Fruit fly (Drosophila melanogaster) whole organism, adult: ENCODE data around the gene CG7650.

Experiments
- CG11617 ChIP-seq: fragments of 200-800 bp; sonication (Bioruptor generic); optimal IDR thresholded peaks from 2 replicates; lab custom pipeline; 2017; ENCODE audit warnings: mild to moderate bottlenecking, missing biosample characterization, missing genetic modification reagents, missing genetic modification characterization
- CG12768 ChIP-seq: fragments of 200-800 bp; sonication (Bioruptor generic); optimal IDR thresholded peaks from 2 replicates; lab custom pipeline; 2017; ENCODE audit warnings: missing biosample characterization, missing genetic modification characterization, mild to moderate bottlenecking, moderate library complexity, missing genetic modification reagents
- CG33017 ChIP-seq: fragments of 200-800 bp; sonication (Bioruptor generic); optimal IDR thresholded peaks from 2 replicates; lab custom pipeline; 2018; ENCODE audit warnings: missing biosample characterization, mild to moderate bottlenecking, missing genetic modification characterization, moderate library complexity
- CG5204 ChIP-seq: fragments of 200-800 bp; sonication (Bioruptor generic); optimal IDR thresholded peaks from 2 replicates; lab custom pipeline; 2016; ENCODE audit warnings: missing biosample characterization, missing genetic modification characterization
- CG7101 ChIP-seq: fragments of 200-800 bp; sonication (Bioruptor generic); optimal IDR thresholded peaks from 2 replicates; lab custom pipeline; 2018; ENCODE audit warnings: missing biosample characterization, mild to moderate bottlenecking, missing genetic modification characterization, moderate library complexity
- Hr96 ChIP-seq: fragments of 200-800 bp; sonication (Bioruptor generic); optimal IDR thresholded peaks from 2 replicates; lab custom pipeline; 2016; ENCODE audit warnings: missing biosample characterization, missing genetic modification characterization
- Mnt ChIP-seq: fragments of 200-800 bp; sonication (Bioruptor generic); optimal IDR thresholded peaks from 2 replicates; lab custom pipeline; 2016; ENCODE audit warnings: missing biosample characterization, mild to moderate bottlenecking, missing genetic modification characterization
- kay ChIP-seq: fragments of 200-800 bp; sonication (Bioruptor generic); peaks from one replicate; lab custom pipeline; 2016; ENCODE audit warnings: missing biosample characterization, missing genetic modification characterization, borderline replicate concordance
- ovo ChIP-seq: fragments of 200-800 bp; sonication (Bioruptor generic); optimal IDR thresholded peaks from 2 replicates; lab custom pipeline; 2016; ENCODE audit warnings: missing biosample characterization, missing genetic modification characterization
- tj ChIP-seq: fragments of 200-800 bp; sonication (Bioruptor generic); optimal IDR thresholded peaks from 3 replicates; lab custom pipeline; 2017; ENCODE audit warnings: missing biosample characterization, mild to moderate bottlenecking, missing genetic modification characterization, moderate library complexity
- toe ChIP-seq: fragments of 200-800 bp; sonication (Bioruptor generic); optimal IDR thresholded peaks from 2 replicates; lab custom pipeline; 2016; ENCODE audit warnings: missing biosample characterization, missing genetic modification characterization

DNA sequence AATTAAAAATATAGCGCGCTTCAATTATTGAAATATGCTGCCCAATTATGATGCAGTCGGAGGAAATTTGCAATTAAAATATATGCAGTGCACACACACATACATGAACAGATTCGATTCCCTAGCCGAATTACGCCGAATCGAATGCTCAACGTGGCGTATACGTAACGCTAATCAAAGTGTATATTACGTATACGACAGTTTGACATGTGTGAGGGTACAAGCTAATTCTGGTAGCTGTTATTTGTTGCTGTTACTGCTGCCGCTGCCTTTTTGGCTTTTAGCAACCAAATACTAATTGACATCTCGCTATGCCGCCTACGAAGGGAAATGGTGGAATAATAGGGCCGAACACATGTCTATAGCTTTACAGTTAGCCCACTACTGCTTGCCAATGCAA is 17.1 kb upstream of the CG7650 start:
- no peak for TF ChIP-seq toe
- TF ChIP-seq kay, result peak; percentile 61
- TF ChIP-seq tj (GFP tag; lab: Kevin White, UChicago), result no peak
- no peak for TF ChIP-seq CG7101
- TF ChIP-seq Mnt (GFP tag; lab: Kevin White, UChicago), result no peak
- TF ChIP-seq Hr96 (GFP tag; lab: Kevin White, UChicago), result no peak
- no peak for TF ChIP-seq CG11617 (GFP tag; lab: Kevin White, UChicago)
- no peak for TF ChIP-seq CG12768 (GFP tag; lab: Kevin White, UChicago)
- TF ChIP-seq ovo, result no peak
- TF ChIP-seq CG5204 (GFP tag; lab: Kevin White, UChicago), result no peak
- no peak for TF ChIP-seq CG33017 (tag; lab: Kevin White, UChicago)
